Fruit fly (Drosophila melanogaster): ENCODE measurements around the gene Cpr11B.

- TF ChIP-seq CG8478 (optimal IDR thresholded peaks at IDR 0.05): no peak
- no peak for TF ChIP-seq CTCF (optimal IDR thresholded peaks at IDR 0.05)
Measured at dm6 chrX:12595610-12596336, 42.8 kb downstream of the Cpr11B start, which contains the start of the genes CG1824 and Sec16.
